Worm (Caenorhabditis elegans) whole organism, young adult: ENCODE results near the gene folt-3.

Experiments
- gei-17 ChIP-seq: fragments of 200-800 bp; sonication (Bioruptor generic); optimal IDR thresholded peaks from 2 replicates; lab custom pipeline; 2018; ENCODE audit warnings: mild to moderate bottlenecking, missing genetic modification characterization, missing compliant biosample characterization
- mxl-1 ChIP-seq: sonication (generic microtip); optimal IDR thresholded peaks from 2 replicates; lab custom pipeline; 2016; ENCODE audit warnings: missing genetic modification characterization, missing compliant biosample characterization
- nhr-179 ChIP-seq: sonication (generic microtip); optimal IDR thresholded peaks from 2 replicates; lab custom pipeline; 2016; ENCODE audit warnings: mild to moderate bottlenecking, missing genetic modification characterization, missing compliant biosample characterization
- pha-4 ChIP-seq: fragments of 150-350 bp; sonication (generic microtip); optimal IDR thresholded peaks from 2 replicates; lab custom pipeline; 2014; ENCODE audit warnings: missing biosample characterization, missing genetic modification reagents, missing genetic modification characterization
- snpc-4 ChIP-seq, 5 experiments: fragments of 150-350 bp in 1 of 5; sonication (generic microtip) in 4 of 5; optimal IDR thresholded peaks; 2 replicates each; lab custom pipeline; 2014 to 2018; ENCODE audit warnings: missing genetic modification characterization in 5 of 5, missing biosample characterization in 3 of 5, antibody characterized with exemption in 2 of 5, mild to moderate bottlenecking in 2 of 5, missing compliant biosample characterization in 2 of 5, missing genotype in 2 of 5, moderate library complexity in 2 of 5, missing genetic modification reagents in 1 of 5

ce11 chrV:7609698-7610420, at the start of gene folt-3, which contains the start of gene clec-214:
- no peak for TF ChIP-seq snpc-4 (GFP tag; optimal IDR thresholded peaks at IDR 0.05; lab: Kevin White, UChicago)
- no peak for TF ChIP-seq snpc-4 (tag; optimal IDR thresholded peaks at IDR 0.05; lab: Kevin White, UChicago)
- TF ChIP-seq nhr-179 (tag; lab: Kevin White, UChicago), result no peak
- no peak for TF ChIP-seq gei-17 (GFP tag; lab: Kevin White, UChicago)
- no peak for TF ChIP-seq pha-4 (tag; lab: Kevin White, UChicago)
- no peak for TF ChIP-seq mxl-1 (tag; lab: Kevin White, UChicago)
